Worm (Caenorhabditis elegans) whole organism, L4 larva: ENCODE data around the gene F55D1.1.

Source experiments
- F10B5.3 ChIP-seq: sonication (generic microtip); optimal IDR thresholded peaks from 2 replicates; lab custom pipeline; 2016; ENCODE audit warnings: mild to moderate bottlenecking, missing genetic modification characterization, missing compliant biosample characterization
- F49E8.2 ChIP-seq: sonication (generic microtip); optimal IDR thresholded peaks from 2 replicates; lab custom pipeline; 2016; ENCODE audit warnings: missing compliant biosample characterization, mild to moderate bottlenecking, missing genetic modification characterization, borderline replicate concordance
- R02D3.7 ChIP-seq: fragments of 150-350 bp; sonication (generic microtip); optimal IDR thresholded peaks from 3 replicates; lab custom pipeline; 2014; ENCODE audit warnings: missing biosample characterization, missing genetic modification characterization
- Y105C5A.15 ChIP-seq: fragments of 200-800 bp; sonication (Bioruptor generic); IDR thresholded peaks from 2 replicates; pipeline ENCODE4 v1.3.6; 2022; ENCODE audit warnings: missing genetic modification characterization, missing compliant biosample characterization
- Y48G9A.11 ChIP-seq: fragments of 200-800 bp; sonication (Bioruptor generic); IDR thresholded peaks from 2 replicates; pipeline ENCODE4 v1.3.6; 2022; ENCODE audit warnings: missing genetic modification reagents, missing genetic modification characterization, missing compliant biosample characterization
- Y75B8A.6 ChIP-seq: fragments of 200-800 bp; sonication (Bioruptor generic); IDR thresholded peaks from 2 replicates; pipeline ENCODE4 v1.3.6; 2022; ENCODE audit warnings: missing genetic modification reagents, missing genetic modification characterization, missing compliant biosample characterization
- arid-1 ChIP-seq: fragments of 200-800 bp; sonication (Bioruptor generic); conservative IDR thresholded peaks from 2 replicates; pipeline ENCODE4 v1.3.6; 2022; ENCODE audit warnings: missing genetic modification reagents, missing genetic modification characterization, missing compliant biosample characterization
- attf-4 ChIP-seq: sonication (generic microtip); optimal IDR thresholded peaks from 3 replicates; lab custom pipeline; 2017; ENCODE audit warnings: missing biosample characterization, missing genetic modification characterization
- ceh-32 ChIP-seq: sonication (generic microtip); optimal IDR thresholded peaks from 2 replicates; lab custom pipeline; 2016; ENCODE audit warnings: mild to moderate bottlenecking, missing genetic modification characterization, missing compliant biosample characterization; ENCODE audit not compliant: poor library complexity
- ceh-44 ChIP-seq: fragments of 200-800 bp; sonication (Bioruptor generic); IDR thresholded peaks from 2 replicates; pipeline ENCODE4 v1.3.6; 2022; ENCODE audit warnings: missing genetic modification reagents, missing genetic modification characterization, missing compliant biosample characterization
- cey-2 ChIP-seq: sonication (generic microtip); optimal IDR thresholded peaks from 3 replicates; lab custom pipeline; 2017; ENCODE audit warnings: missing genetic modification characterization, mild to moderate bottlenecking, missing compliant biosample characterization, antibody characterized with exemption, borderline replicate concordance; ENCODE audit not compliant: insufficient read depth
- daf-16 ChIP-seq, 3 experiments: sonication (generic microtip); optimal IDR thresholded peaks; 2 replicates each; lab custom pipeline; 2016 to 2017; ENCODE audit warnings: missing genetic modification characterization in 3 of 3, missing genetic modification reagents in 3 of 3, mild to moderate bottlenecking in 2 of 3, missing compliant biosample characterization in 2 of 3, missing biosample characterization in 1 of 3, moderate library complexity in 1 of 3
- daf-19 ChIP-seq: fragments of 200-800 bp; sonication (Bioruptor generic); conservative IDR thresholded peaks from 2 replicates; pipeline ENCODE4 v1.3.6; 2022; ENCODE audit warnings: missing genetic modification characterization, missing compliant biosample characterization
- daf-8 ChIP-seq: fragments of 200-800 bp; sonication (Bioruptor generic); IDR thresholded peaks from 2 replicates; pipeline ENCODE4 v1.3.6; 2022; ENCODE audit warnings: missing genetic modification characterization, missing compliant biosample characterization
- dmd-6 ChIP-seq: fragments of 200-800 bp; sonication (Bioruptor generic); IDR thresholded peaks from 2 replicates; pipeline ENCODE4 v1.3.6; 2022; ENCODE audit warnings: missing genetic modification reagents, missing genetic modification characterization, missing compliant biosample characterization
- dmd-8 ChIP-seq: fragments of 200-800 bp; sonication (Bioruptor generic); IDR thresholded peaks from 2 replicates; pipeline ENCODE4 v1.3.6; 2022; ENCODE audit warnings: missing genetic modification characterization, missing compliant biosample characterization
- dmd-9 ChIP-seq: fragments of 200-800 bp; sonication (Bioruptor generic); IDR thresholded peaks from 2 replicates; pipeline ENCODE4 v1.3.6; 2022; ENCODE audit warnings: missing genetic modification reagents, missing genetic modification characterization, missing compliant biosample characterization
- duxl-1 ChIP-seq: sonication (generic microtip); optimal IDR thresholded peaks from 2 replicates; lab custom pipeline; 2016; ENCODE audit warnings: mild to moderate bottlenecking, missing genetic modification characterization, moderate library complexity, missing compliant biosample characterization; ENCODE audit not compliant: poor library complexity
- dve-1 ChIP-seq: sonication (generic microtip); optimal IDR thresholded peaks from 2 replicates; lab custom pipeline; 2017; ENCODE audit warnings: antibody characterized with exemption, mild to moderate bottlenecking, missing genetic modification characterization, missing compliant biosample characterization; ENCODE audit not compliant: insufficient read depth
- egl-27 ChIP-seq: sonication (generic microtip); optimal IDR thresholded peaks from 3 replicates; lab custom pipeline; 2017; ENCODE audit warnings: missing biosample characterization, missing genetic modification reagents, missing genetic modification characterization
- egl-43 ChIP-seq: fragments of 200-800 bp; sonication (Bioruptor generic); IDR thresholded peaks from 2 replicates; pipeline ENCODE4 v1.3.6; 2022; ENCODE audit warnings: missing genetic modification reagents, missing genetic modification characterization, missing compliant biosample characterization
- gei-8 ChIP-seq: fragments of 200-800 bp; sonication (Bioruptor generic); optimal IDR thresholded peaks from 2 replicates; lab custom pipeline; 2018; ENCODE audit warnings: mild to moderate bottlenecking, missing genetic modification characterization, missing compliant biosample characterization
- hlh-11 ChIP-seq: fragments of 200-800 bp; sonication (Bioruptor generic); optimal IDR thresholded peaks from 2 replicates; lab custom pipeline; 2018; ENCODE audit warnings: mild to moderate bottlenecking, missing genetic modification characterization, missing compliant biosample characterization
- hlh-30 ChIP-seq: sonication (generic microtip); optimal IDR thresholded peaks from 2 replicates; lab custom pipeline; 2017; ENCODE audit warnings: antibody characterized with exemption, mild to moderate bottlenecking, missing genetic modification characterization, missing compliant biosample characterization; ENCODE audit not compliant: insufficient read depth
- lim-7 ChIP-seq: fragments of 200-800 bp; sonication (Bioruptor generic); IDR thresholded peaks from 2 replicates; pipeline ENCODE4 v1.3.6; 2022; ENCODE audit warnings: missing genetic modification characterization, missing compliant biosample characterization
- lin-15B ChIP-seq: fragments of 150-350 bp; sonication (generic microtip); optimal IDR thresholded peaks from 3 replicates; lab custom pipeline; 2014; ENCODE audit warnings: missing biosample characterization, missing genetic modification characterization
- mdl-1 ChIP-seq, 2 experiments: fragments of 150-350 bp in 1 of 2; sonication (generic microtip) in 1 of 2; optimal IDR thresholded peaks; 2 replicates each; lab custom pipeline; 2014 to 2017; ENCODE audit warnings: missing biosample characterization in 2 of 2, missing genetic modification characterization in 2 of 2
- mep-1 ChIP-seq: fragments of 150-350 bp; sonication (generic microtip); optimal IDR thresholded peaks from 3 replicates; lab custom pipeline; 2014; ENCODE audit warnings: missing biosample characterization, missing genetic modification characterization
- mxl-2 ChIP-seq: fragments of 200-800 bp; sonication (Bioruptor generic); conservative IDR thresholded peaks from 2 replicates; pipeline ENCODE4 v1.3.6; 2022; ENCODE audit warnings: missing genetic modification reagents, missing genetic modification characterization, missing compliant biosample characterization
- mxl-3 ChIP-seq: fragments of 200-800 bp; sonication (Bioruptor generic); optimal IDR thresholded peaks from 2 replicates; lab custom pipeline; 2018; ENCODE audit warnings: mild to moderate bottlenecking, missing genetic modification characterization, missing compliant biosample characterization
- nhr-102 ChIP-seq: sonication (generic microtip); optimal IDR thresholded peaks from 2 replicates; lab custom pipeline; 2016; ENCODE audit warnings: mild to moderate bottlenecking, missing genetic modification characterization, moderate library complexity, missing compliant biosample characterization
- nhr-11 ChIP-seq: fragments of 150-350 bp; optimal IDR thresholded peaks from 2 replicates; lab custom pipeline; 2014; ENCODE audit warnings: missing biosample characterization, missing genetic modification characterization
- nhr-28 ChIP-seq: fragments of 150-350 bp; optimal IDR thresholded peaks from 2 replicates; lab custom pipeline; 2014; ENCODE audit warnings: missing biosample characterization, missing genetic modification characterization
- nhr-76 ChIP-seq: fragments of 150-350 bp; optimal IDR thresholded peaks from 2 replicates; lab custom pipeline; 2014; ENCODE audit warnings: missing biosample characterization, missing genetic modification characterization
- pqm-1 ChIP-seq: sonication (generic microtip); optimal IDR thresholded peaks from 2 replicates; lab custom pipeline; 2017; ENCODE audit warnings: missing biosample characterization, missing genetic modification characterization
- skn-1 ChIP-seq: fragments of 150-350 bp; optimal IDR thresholded peaks from 2 replicates; lab custom pipeline; 2014; ENCODE audit warnings: missing biosample characterization, missing genetic modification characterization
- unc-62 ChIP-seq, 3 experiments: fragments of 150-350 bp in 1 of 3; sonication (generic microtip); optimal IDR thresholded peaks in 2 of 3; peaks in 1 of 3; 1 replicate in 1 of 3; 2 replicates in 2 of 3; lab custom pipeline; 2014 to 2017; ENCODE audit warnings: missing biosample characterization in 3 of 3, missing genetic modification characterization in 3 of 3, missing genetic modification reagents in 3 of 3, missing genotype in 1 of 3
- vab-7 ChIP-seq: fragments of 200-800 bp; sonication (Bioruptor generic); IDR thresholded peaks from 2 replicates; pipeline ENCODE4 v1.3.6; 2022; ENCODE audit warnings: missing genetic modification reagents, missing genetic modification characterization, missing compliant biosample characterization
- zfp-2 ChIP-seq: sonication (generic microtip); optimal IDR thresholded peaks from 2 replicates; lab custom pipeline; 2016; ENCODE audit warnings: mild to moderate bottlenecking, missing genetic modification characterization, missing compliant biosample characterization
- zip-2 ChIP-seq: fragments of 150-350 bp; optimal IDR thresholded peaks from 2 replicates; lab custom pipeline; 2014; ENCODE audit warnings: missing biosample characterization, missing genetic modification characterization
- ztf-11 ChIP-seq: fragments of 150-350 bp; optimal IDR thresholded peaks from 2 replicates; lab custom pipeline; 2014; ENCODE audit warnings: missing biosample characterization, missing genetic modification characterization
- ztf-7 ChIP-seq: fragments of 150-350 bp; optimal IDR thresholded peaks from 2 replicates; lab custom pipeline; 2014; ENCODE audit warnings: missing biosample characterization, missing genetic modification characterization

Gene F55D1.1

ce11 chrX:5475164-5475576, 14.5 kb upstream of the F55D1.1 start (continued):
- TF ChIP-seq skn-1 (tag; lab: Kevin White, UChicago) (no peak), dmd-9 (no peak), Y75B8A.6 (GFP tag; lab: Robert Waterston, UW) (no peak), pqm-1 (tag; lab: Kevin White, UChicago) (peak; percentile 71), mxl-3 (GFP tag; lab: Kevin White, UChicago) (peak; percentile 86), arid-1 (GFP tag; lab: Robert Waterston, UW) (no peak)
- TF ChIP-seq, all 104 proteins: peak for 32

- no peak for TF ChIP-seq daf-8 (GFP tag; lab: Robert Waterston, UW)
- TF ChIP-seq hlh-30 = no peak
- no peak for TF ChIP-seq ztf-11
- TF ChIP-seq dmd-8 (GFP tag; lab: Robert Waterston, UW) = no peak
- TF ChIP-seq duxl-1 (tag; lab: Kevin White, UChicago) = no peak
- TF ChIP-seq ceh-44 = no peak
- no peak for TF ChIP-seq R02D3.7 (tag; lab: Kevin White, UChicago)
- no peak for TF ChIP-seq F49E8.2
- TF ChIP-seq dmd-9 = no peak
- TF ChIP-seq nhr-102 = no peak
- no peak for TF ChIP-seq nhr-76 (tag; lab: Kevin White, UChicago)
- no peak for TF ChIP-seq lim-7 (GFP tag; lab: Robert Waterston, UW)
- peak; percentile 42; the same call in 1 of the 2 replicates for TF ChIP-seq dmd-6 (GFP tag; lab: Robert Waterston, UW)
- no peak for TF ChIP-seq cey-2
- peak; percentile 40 for TF ChIP-seq dve-1 (tag; lab: Kevin White, UChicago)
- TF ChIP-seq hlh-11 (tag; lab: Kevin White, UChicago) = peak; percentile 57
- TF ChIP-seq Y48G9A.11 (GFP tag; lab: Robert Waterston, UW) = no peak
- no peak for TF ChIP-seq mdl-1 (tag; optimal IDR thresholded peaks at IDR 0.05; lab: Kevin White, UChicago)
- no peak for TF ChIP-seq Y75B8A.6 (GFP tag; lab: Robert Waterston, UW)
- peak; percentile 83 for TF ChIP-seq pqm-1 (tag; lab: Kevin White, UChicago)
- TF ChIP-seq mxl-3 (GFP tag; lab: Kevin White, UChicago) = peak; percentile 68
- TF ChIP-seq F10B5.3 = no peak
- TF ChIP-seq nhr-11 (tag; lab: Kevin White, UChicago) = no peak
- peak; percentile 26 for TF ChIP-seq nhr-28 (tag; lab: Kevin White, UChicago)
- no peak for TF ChIP-seq ztf-7 (tag; lab: Kevin White, UChicago)
- no peak for TF ChIP-seq unc-62 (GFP tag; optimal IDR thresholded peaks at IDR 0.05 in 1 of 2; lab: Kevin White, UChicago)
- no peak for TF ChIP-seq unc-62 (tag; optimal IDR thresholded peaks at IDR 0.05; lab: Kevin White, UChicago)
- TF ChIP-seq zfp-2 (tag; lab: Kevin White, UChicago) = no peak
- no peak for TF ChIP-seq daf-16 (GFP tag; optimal IDR thresholded peaks at IDR 0.05; lab: Kevin White, UChicago)
- TF ChIP-seq daf-16 (tag; optimal IDR thresholded peaks at IDR 0.05; lab: Kevin White, UChicago) = peak; percentile 67
- TF ChIP-seq ceh-32 = no peak
- TF ChIP-seq vab-7 (GFP tag; lab: Robert Waterston, UW) = no peak
- TF ChIP-seq egl-43 (GFP tag; lab: Robert Waterston, UW) = no peak
- TF ChIP-seq daf-19 (GFP tag; lab: Robert Waterston, UW) = no peak
- no peak for TF ChIP-seq lin-15B (tag; lab: Kevin White, UChicago)
- no peak for TF ChIP-seq attf-4
- TF ChIP-seq mxl-2 = no peak
- TF ChIP-seq gei-8 = no peak
- no peak for TF ChIP-seq Y105C5A.15
- TF ChIP-seq zip-2 (tag; lab: Kevin White, UChicago) = no peak
- TF ChIP-seq egl-27 (tag; lab: Kevin White, UChicago) = no peak
- TF ChIP-seq arid-1 (GFP tag; lab: Robert Waterston, UW) = no peak
- TF ChIP-seq mep-1 = no peak
- TF ChIP-seq, all 104 proteins: peak for 7
Observed at ce11 chrX:5476357-5476756, 13.3 kb upstream of the F55D1.1 start.
